Worm (Caenorhabditis elegans) whole organism, L2 larva: ENCODE results near the gene ZK402.5.

Experiments used
- C34F6.9 ChIP-seq: fragments of 150-350 bp; optimal IDR thresholded peaks from 2 replicates; lab custom pipeline; 2014; ENCODE audit warnings: missing biosample characterization, missing genetic modification characterization
- F13H6.1 ChIP-seq: sonication (generic microtip); optimal IDR thresholded peaks from 2 replicates; lab custom pipeline; 2016; ENCODE audit warnings: missing genetic modification characterization, missing compliant biosample characterization
- R02D3.7 ChIP-seq: fragments of 150-350 bp; optimal IDR thresholded peaks from 2 replicates; lab custom pipeline; 2014; ENCODE audit warnings: missing biosample characterization, missing genetic modification characterization
- Y55F3AM.14 ChIP-seq: fragments of 200-800 bp; sonication (Bioruptor generic); optimal IDR thresholded peaks from 2 replicates; lab custom pipeline; 2018; ENCODE audit warnings: mild to moderate bottlenecking, missing genetic modification characterization, missing compliant biosample characterization
- ZK546.5 ChIP-seq: sonication (generic microtip); optimal IDR thresholded peaks from 2 replicates; lab custom pipeline; 2017; ENCODE audit warnings: missing biosample characterization, missing genetic modification characterization
- alr-1 ChIP-seq: fragments of 150-350 bp; optimal IDR thresholded peaks from 2 replicates; lab custom pipeline; 2014; ENCODE audit warnings: missing biosample characterization, missing genetic modification characterization
- aly-2 ChIP-seq: fragments of 150-350 bp; optimal IDR thresholded peaks from 2 replicates; lab custom pipeline; 2014; ENCODE audit warnings: missing biosample characterization, missing genetic modification characterization
- ama-1 ChIP-seq: fragments of 150-350 bp; optimal IDR thresholded peaks from 2 replicates; lab custom pipeline; 2018; ENCODE audit warnings: inconsistent platforms
- blmp-1 ChIP-seq: sonication (generic microtip); optimal IDR thresholded peaks from 2 replicates; lab custom pipeline; 2017; ENCODE audit warnings: missing genetic modification characterization, mild to moderate bottlenecking, missing compliant biosample characterization, antibody characterized with exemption, moderate library complexity; ENCODE audit not compliant: insufficient read depth
- ceh-16 ChIP-seq: fragments of 150-350 bp; optimal IDR thresholded peaks from 2 replicates; lab custom pipeline; 2014; ENCODE audit warnings: missing biosample characterization, missing genetic modification characterization
- ceh-82 ChIP-seq: fragments of 150-350 bp; optimal IDR thresholded peaks from 2 replicates; lab custom pipeline; 2014; ENCODE audit warnings: missing biosample characterization, missing genetic modification characterization
- crh-2 ChIP-seq: sonication (generic microtip); optimal IDR thresholded peaks from 2 replicates; lab custom pipeline; 2017; ENCODE audit warnings: missing biosample characterization, missing genetic modification characterization
- dmd-4 ChIP-seq: sonication (generic microtip); optimal IDR thresholded peaks from 2 replicates; lab custom pipeline; 2017; ENCODE audit warnings: missing biosample characterization, missing genetic modification characterization
- egl-27 ChIP-seq: sonication (generic microtip); optimal IDR thresholded peaks from 3 replicates; lab custom pipeline; 2017; ENCODE audit warnings: missing biosample characterization, missing genetic modification reagents, missing genetic modification characterization
- elt-1 ChIP-seq: fragments of 150-350 bp; optimal IDR thresholded peaks from 2 replicates; lab custom pipeline; 2014; ENCODE audit warnings: missing biosample characterization, missing genetic modification characterization
- elt-3 ChIP-seq: sonication (generic microtip); optimal IDR thresholded peaks from 2 replicates; lab custom pipeline; 2017; ENCODE audit warnings: missing biosample characterization, missing genetic modification characterization
- fos-1 ChIP-seq: fragments of 150-350 bp; optimal IDR thresholded peaks from 2 replicates; lab custom pipeline; 2014; ENCODE audit warnings: missing biosample characterization, missing genetic modification characterization
- gmeb-1 ChIP-seq: fragments of 150-350 bp; optimal IDR thresholded peaks from 2 replicates; lab custom pipeline; 2014; ENCODE audit warnings: missing biosample characterization, missing genetic modification characterization
- lin-11 ChIP-seq: fragments of 150-350 bp; sonication (generic microtip); optimal IDR thresholded peaks from 2 replicates; lab custom pipeline; 2014; ENCODE audit warnings: missing biosample characterization, missing genetic modification characterization, inconsistent platforms, mixed read lengths
- lin-13 ChIP-seq: fragments of 150-350 bp; optimal IDR thresholded peaks from 2 replicates; lab custom pipeline; 2014; ENCODE audit warnings: missing biosample characterization, missing genetic modification reagents, missing genetic modification characterization
- lin-39 ChIP-seq: fragments of 150-350 bp; optimal IDR thresholded peaks from 2 replicates; lab custom pipeline; 2014; ENCODE audit warnings: missing biosample characterization, missing genetic modification reagents, missing genetic modification characterization
- lsy-2 ChIP-seq, 2 experiments: fragments of 150-350 bp in 1 of 2; sonication (generic microtip) in 1 of 2; optimal IDR thresholded peaks; 2 replicates each; lab custom pipeline; 2014 to 2017; ENCODE audit warnings: missing biosample characterization in 2 of 2, missing genetic modification characterization in 2 of 2
- mab-5 ChIP-seq: fragments of 150-350 bp; optimal IDR thresholded peaks from 2 replicates; lab custom pipeline; 2014; ENCODE audit warnings: missing biosample characterization, missing genetic modification characterization
- mdl-1 ChIP-seq, 2 experiments: fragments of 150-350 bp in 1 of 2; sonication (generic microtip) in 1 of 2; optimal IDR thresholded peaks; 2 replicates each; lab custom pipeline; 2017; ENCODE audit warnings: missing biosample characterization in 2 of 2, missing genetic modification characterization in 2 of 2
- nhr-11 ChIP-seq: fragments of 150-350 bp; optimal IDR thresholded peaks from 2 replicates; lab custom pipeline; 2014; ENCODE audit warnings: missing biosample characterization, missing genetic modification characterization
- nhr-12 ChIP-seq: fragments of 150-350 bp; optimal IDR thresholded peaks from 2 replicates; lab custom pipeline; 2014; ENCODE audit warnings: missing biosample characterization, missing genetic modification characterization
- nhr-129 ChIP-seq: fragments of 150-350 bp; optimal IDR thresholded peaks from 2 replicates; lab custom pipeline; 2014; ENCODE audit warnings: missing biosample characterization, missing genetic modification characterization
- nhr-21 ChIP-seq: fragments of 150-350 bp; optimal IDR thresholded peaks from 2 replicates; lab custom pipeline; 2014; ENCODE audit warnings: missing biosample characterization, missing genetic modification characterization
- nhr-23 ChIP-seq: fragments of 150-350 bp; optimal IDR thresholded peaks from 2 replicates; lab custom pipeline; 2014; ENCODE audit warnings: missing biosample characterization, missing genetic modification reagents, missing genetic modification characterization
- nhr-237 ChIP-seq: fragments of 150-350 bp; optimal IDR thresholded peaks from 2 replicates; lab custom pipeline; 2014; ENCODE audit warnings: missing biosample characterization, missing genetic modification characterization
- nhr-25 ChIP-seq: fragments of 150-350 bp; sonication (generic microtip); optimal IDR thresholded peaks from 3 replicates; lab custom pipeline; 2014; ENCODE audit warnings: missing biosample characterization, missing genetic modification characterization
- nhr-6 ChIP-seq: fragments of 150-350 bp; optimal IDR thresholded peaks from 2 replicates; lab custom pipeline; 2014; ENCODE audit warnings: missing biosample characterization, missing genetic modification characterization
- nhr-77 ChIP-seq: fragments of 150-350 bp; optimal IDR thresholded peaks from 2 replicates; lab custom pipeline; 2014; ENCODE audit warnings: missing biosample characterization, missing genetic modification characterization
- peb-1 ChIP-seq: fragments of 150-350 bp; optimal IDR thresholded peaks from 2 replicates; lab custom pipeline; 2014; ENCODE audit warnings: missing biosample characterization, missing genetic modification characterization
- sem-4 ChIP-seq: fragments of 150-350 bp; optimal IDR thresholded peaks from 2 replicates; lab custom pipeline; 2014; ENCODE audit warnings: missing biosample characterization, missing genetic modification reagents, missing genetic modification characterization
- skn-1 ChIP-seq: sonication (generic microtip); optimal IDR thresholded peaks from 2 replicates; lab custom pipeline; 2017; ENCODE audit warnings: missing biosample characterization, missing genetic modification characterization
- sma-3 ChIP-seq: sonication (generic microtip); optimal IDR thresholded peaks from 2 replicates; lab custom pipeline; 2016; ENCODE audit warnings: missing genetic modification reagents, missing genetic modification characterization, missing compliant biosample characterization
- sma-9 ChIP-seq, 2 experiments: fragments of 150-350 bp in 1 of 2; sonication (generic microtip) in 1 of 2; optimal IDR thresholded peaks; 2 replicates each; lab custom pipeline; 2014 to 2016; ENCODE audit warnings: missing genetic modification characterization in 2 of 2, mild to moderate bottlenecking in 1 of 2, missing biosample characterization in 1 of 2, missing compliant biosample characterization in 1 of 2, missing genetic modification reagents in 1 of 2, moderate library complexity in 1 of 2
- snpc-4 ChIP-seq: fragments of 150-350 bp; optimal IDR thresholded peaks from 2 replicates; lab custom pipeline; 2014; ENCODE audit warnings: missing biosample characterization, missing genetic modification characterization
- unc-55 ChIP-seq: fragments of 150-350 bp; sonication (generic microtip); optimal IDR thresholded peaks from 3 replicates; lab custom pipeline; 2014; ENCODE audit warnings: missing biosample characterization, missing genetic modification reagents, missing genetic modification characterization
- unc-62 ChIP-seq: fragments of 150-350 bp; optimal IDR thresholded peaks from 2 replicates; lab custom pipeline; 2014; ENCODE audit warnings: missing biosample characterization, missing genetic modification reagents, missing genetic modification characterization
- zag-1 ChIP-seq: fragments of 150-350 bp; optimal IDR thresholded peaks from 2 replicates; lab custom pipeline; 2014; ENCODE audit warnings: missing biosample characterization, missing genetic modification characterization
- ztf-1 ChIP-seq: fragments of 200-800 bp; sonication (Bioruptor generic); conservative IDR thresholded peaks from 2 replicates; pipeline ENCODE4 v1.3.6; 2022; ENCODE audit warnings: missing genetic modification characterization, missing compliant biosample characterization
- ztf-11 ChIP-seq: sonication (generic microtip); optimal IDR thresholded peaks from 2 replicates; lab custom pipeline; 2017; ENCODE audit warnings: missing biosample characterization, missing genetic modification characterization
- ztf-4 ChIP-seq: fragments of 150-350 bp; optimal IDR thresholded peaks from 2 replicates; lab custom pipeline; 2014; ENCODE audit warnings: missing biosample characterization, missing genetic modification characterization

Gene ZK402.5

DNA sequence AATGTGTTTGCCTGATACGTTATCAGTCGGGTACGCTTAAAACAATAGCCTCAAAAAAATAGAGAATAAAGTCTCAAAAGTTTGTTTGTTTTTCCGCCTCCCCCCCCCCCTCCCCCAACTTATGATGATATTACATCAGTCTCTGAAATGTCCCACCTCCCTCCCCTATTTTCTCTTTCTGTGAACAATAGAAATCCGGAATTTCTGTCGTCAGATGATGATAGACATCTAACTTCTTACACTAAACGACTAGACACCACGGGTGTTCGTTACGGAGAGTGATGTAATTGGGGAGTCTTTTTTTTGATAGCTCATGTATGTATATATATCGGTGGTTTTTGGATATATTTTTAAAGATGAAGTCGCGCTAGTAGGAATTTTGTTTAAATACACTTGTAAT lies 6.7 kb downstream of the ZK402.5 start:
- TF ChIP-seq mab-5 (tag; lab: Kevin White, UChicago) (no peak), nhr-129 (tag; lab: Kevin White, UChicago) (peak; percentile 42), mdl-1 (tag; optimal IDR thresholded peaks at IDR 0.05; lab: Kevin White, UChicago) (no peak)

DNA sequence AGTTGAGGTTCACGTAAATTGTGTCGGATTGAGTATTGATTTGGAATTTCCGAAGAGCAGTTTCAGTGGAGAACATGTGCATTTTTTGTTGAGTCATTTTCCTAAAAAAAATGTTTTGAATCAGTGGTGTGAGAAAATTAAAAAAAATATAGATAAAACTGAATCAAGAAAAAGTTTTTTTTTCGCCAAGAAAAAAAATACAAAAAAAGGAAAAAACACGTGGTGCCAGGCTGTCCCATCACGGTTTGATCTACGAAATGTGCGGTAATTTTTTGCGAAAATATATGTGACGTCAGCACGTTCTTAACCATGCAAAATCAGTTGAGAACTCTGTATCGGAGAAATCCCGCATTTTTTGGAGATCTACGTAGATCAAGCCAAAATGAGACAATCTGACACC lies 7.3 kb downstream of the ZK402.5 start, which contains the start of gene F56C3.9:
F56C3.9 (minus strand) TSS at position 101 of the 400 bp plus-strand sequence.
- no peak for TF ChIP-seq nhr-25 (tag; lab: Kevin White, UChicago)
- TF ChIP-seq F13H6.1 (tag; lab: Kevin White, UChicago) = no peak
- TF ChIP-seq ztf-11 (tag; lab: Kevin White, UChicago) = no peak
- no peak for TF ChIP-seq blmp-1
- TF ChIP-seq nhr-77 (tag; lab: Kevin White, UChicago) = no peak
- no peak for TF ChIP-seq nhr-12 (tag; lab: Kevin White, UChicago)
- TF ChIP-seq peb-1 (tag; lab: Kevin White, UChicago) = no peak
- no peak for TF ChIP-seq dmd-4 (tag; lab: Kevin White, UChicago)
- no peak for TF ChIP-seq aly-2 (tag; lab: Kevin White, UChicago)
- TF ChIP-seq nhr-21 = no peak
- no peak for TF ChIP-seq ceh-16
- TF ChIP-seq lin-13 (GFP tag; lab: Kevin White, UChicago) = no peak
- TF ChIP-seq nhr-23 = no peak
- no peak for TF ChIP-seq lin-11 (tag; lab: Kevin White, UChicago)
- no peak for TF ChIP-seq unc-55 (GFP tag; lab: Kevin White, UChicago)
- TF ChIP-seq zag-1 (tag; lab: Kevin White, UChicago) = no peak
- TF ChIP-seq lin-39 (tag; lab: Kevin White, UChicago) = no peak
- TF ChIP-seq mab-5 (tag; lab: Kevin White, UChicago) = no peak
- TF ChIP-seq mdl-1 (tag; optimal IDR thresholded peaks at IDR 0.05; lab: Kevin White, UChicago) = no peak
- TF ChIP-seq sma-9 (GFP tag; optimal IDR thresholded peaks at IDR 0.05; lab: Kevin White, UChicago) = no peak
- TF ChIP-seq sma-9 (tag; optimal IDR thresholded peaks at IDR 0.05; lab: Kevin White, UChicago) = no peak

DNA sequence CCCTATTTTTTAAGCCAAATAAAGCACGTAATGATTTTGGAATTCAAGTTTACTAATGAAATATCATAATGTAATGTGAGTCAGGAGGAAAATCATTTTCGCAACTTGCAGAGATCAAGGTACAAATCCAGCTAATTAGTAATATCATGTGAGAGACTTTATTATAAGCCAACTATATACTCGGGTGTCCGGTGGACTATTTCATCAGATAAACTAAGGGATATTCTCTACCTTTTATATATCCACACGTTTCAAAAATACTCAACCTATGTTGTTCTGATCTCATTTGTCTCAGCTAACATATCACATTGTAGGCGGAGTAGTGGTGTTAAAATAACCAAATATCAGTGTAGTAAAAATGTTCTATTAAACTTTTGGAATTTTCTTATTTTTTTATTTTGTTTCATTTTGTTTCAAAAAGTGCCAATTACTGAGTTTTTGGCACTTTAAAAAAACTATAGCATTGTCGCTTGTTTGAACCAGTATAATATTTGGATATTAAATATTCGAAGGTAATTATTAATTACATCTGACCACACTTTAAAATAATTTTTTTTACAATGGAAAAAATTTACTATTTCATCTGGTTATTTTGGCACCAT lies 11.7 kb downstream of the ZK402.5 start:
- TF ChIP-seq zag-1 (tag; lab: Kevin White, UChicago) (peak; percentile 59), Y55F3AM.14 (peak; percentile 74), skn-1 (tag; lab: Kevin White, UChicago) (peak; percentile 91), snpc-4 (tag; lab: Kevin White, UChicago) (peak; percentile 34), ama-1 (lab: Kevin White, UChicago) (no peak), fos-1 (tag; lab: Kevin White, UChicago) (peak; percentile 96), ceh-16 (peak; percentile 80), nhr-23 (no peak), unc-55 (GFP tag; lab: Kevin White, UChicago) (peak; percentile 85), nhr-77 (tag; lab: Kevin White, UChicago) (peak; percentile 87), lin-11 (tag; lab: Kevin White, UChicago) (no peak), ztf-11 (tag; lab: Kevin White, UChicago) (no peak), nhr-11 (tag; lab: Kevin White, UChicago) (peak; percentile 38), sem-4 (peak; percentile 94), lin-39 (tag; lab: Kevin White, UChicago) (no peak), alr-1 (tag; lab: Kevin White, UChicago) (no peak), C34F6.9 (tag; lab: Kevin White, UChicago) (peak; percentile 84), gmeb-1 (tag; lab: Kevin White, UChicago) (peak; percentile 87), nhr-21 (peak; percentile 99), mab-5 (tag; lab: Kevin White, UChicago) (peak; percentile 66), nhr-12 (tag; lab: Kevin White, UChicago) (peak; percentile 66), sma-3 (GFP tag; lab: Kevin White, UChicago) (peak; percentile 94), egl-27 (tag; lab: Kevin White, UChicago) (peak; percentile 93), sma-9 (GFP tag; optimal IDR thresholded peaks at IDR 0.05; lab: Kevin White, UChicago) (peak; percentile 89), sma-9 (tag; optimal IDR thresholded peaks at IDR 0.05; lab: Kevin White, UChicago) (no peak), mdl-1 (tag; optimal IDR thresholded peaks at IDR 0.05; lab: Kevin White, UChicago) (peak; percentile 7 to 80), nhr-237 (peak; percentile 92), R02D3.7 (tag; lab: Kevin White, UChicago) (peak; percentile 45), elt-3 (tag; lab: Kevin White, UChicago) (no peak), nhr-6 (peak; percentile 95), ztf-4 (peak; percentile 88), nhr-25 (tag; lab: Kevin White, UChicago) (peak; percentile 95), elt-1 (tag; lab: Kevin White, UChicago) (no peak), lsy-2 (tag; optimal IDR thresholded peaks at IDR 0.05; lab: Kevin White, UChicago) (peak; percentile 83 to 93), F13H6.1 (tag; lab: Kevin White, UChicago) (peak; percentile 85), ZK546.5 (tag; lab: Kevin White, UChicago) (peak; percentile 46), crh-2 (tag; lab: Kevin White, UChicago) (peak; percentile 96), unc-62 (GFP tag; lab: Kevin White, UChicago) (no peak), ztf-1 (GFP tag; lab: Robert Waterston, UW) (no peak), ceh-82 (peak; percentile 87), peb-1 (tag; lab: Kevin White, UChicago) (no peak), dmd-4 (tag; lab: Kevin White, UChicago) (peak; percentile 73), nhr-129 (tag; lab: Kevin White, UChicago) (peak; percentile 96)
